Fruit fly (Drosophila melanogaster) whole organism, pupa: ENCODE results near the gene lin-28.

Experiments used
- CG17806 ChIP-seq: fragments of 200-800 bp; sonication (Bioruptor generic); optimal IDR thresholded peaks from 2 replicates; lab custom pipeline; 2018; ENCODE audit warnings: missing biosample characterization, mild to moderate bottlenecking, missing genetic modification characterization, moderate library complexity
- CG34367 ChIP-seq: fragments of 200-800 bp; sonication (Bioruptor generic); optimal IDR thresholded peaks from 2 replicates; lab custom pipeline; 2018; ENCODE audit warnings: missing biosample characterization, mild to moderate bottlenecking, missing genetic modification characterization
- EcR ChIP-seq: fragments of 200-800 bp; sonication (Bioruptor generic); optimal IDR thresholded peaks from 3 replicates; lab custom pipeline; 2019; ENCODE audit warnings: missing biosample characterization, missing genetic modification characterization, mild to moderate bottlenecking, moderate library complexity, missing genetic modification reagents
- fd96Ca ChIP-seq: fragments of 200-800 bp; sonication (Bioruptor generic); IDR thresholded peaks from 3 replicates; pipeline ENCODE4 v1.3.6; 2022; ENCODE audit warnings: missing biosample characterization, missing genetic modification characterization

dm6 chr3L:5621908-5622307 is 32.6 kb upstream of the lin-28 start:
- no peak for TF ChIP-seq EcR
- no peak for TF ChIP-seq CG17806 (tag; lab: Kevin White, UChicago)
- TF ChIP-seq CG34367, result no peak
- no peak for TF ChIP-seq fd96Ca (GFP tag; lab: Robert Waterston, UW)
